Worm (Caenorhabditis elegans) whole organism, L3 larva: ENCODE results near the gene fbxa-206.

Source experiments
- R02D3.7 ChIP-seq: fragments of 150-350 bp; optimal IDR thresholded peaks from 2 replicates; lab custom pipeline; 2014; ENCODE audit warnings: missing biosample characterization, missing genetic modification characterization
- ZK546.5 ChIP-seq: sonication (generic microtip); optimal IDR thresholded peaks from 2 replicates; lab custom pipeline; 2017; ENCODE audit warnings: missing biosample characterization, missing genetic modification characterization
- aly-2 ChIP-seq: fragments of 150-350 bp; optimal IDR thresholded peaks from 2 replicates; lab custom pipeline; 2014; ENCODE audit warnings: missing biosample characterization, missing genetic modification characterization
- ama-1 ChIP-seq: fragments of 150-350 bp; optimal IDR thresholded peaks from 2 replicates; lab custom pipeline; 2018
- ceh-16 ChIP-seq: sonication (generic microtip); optimal IDR thresholded peaks from 2 replicates; lab custom pipeline; 2017; ENCODE audit warnings: missing biosample characterization, missing genetic modification characterization
- ceh-28 ChIP-seq: fragments of 150-350 bp; optimal IDR thresholded peaks from 2 replicates; lab custom pipeline; 2014; ENCODE audit warnings: missing biosample characterization, missing genetic modification reagents, missing genetic modification characterization
- ceh-82 ChIP-seq: fragments of 150-350 bp; optimal IDR thresholded peaks from 2 replicates; lab custom pipeline; 2014; ENCODE audit warnings: missing biosample characterization, missing genetic modification characterization
- ceh-9 ChIP-seq: sonication (generic microtip); optimal IDR thresholded peaks from 2 replicates; lab custom pipeline; 2018; ENCODE audit warnings: missing biosample characterization, missing genetic modification characterization
- daf-12 ChIP-seq: fragments of 150-350 bp; optimal IDR thresholded peaks from 2 replicates; lab custom pipeline; 2014; ENCODE audit warnings: missing biosample characterization, missing genetic modification reagents, missing genetic modification characterization
- egl-27 ChIP-seq: sonication (generic microtip); optimal IDR thresholded peaks from 4 replicates; lab custom pipeline; 2017; ENCODE audit warnings: missing biosample characterization, missing genetic modification reagents, missing genetic modification characterization
- egl-5 ChIP-seq: fragments of 150-350 bp; optimal IDR thresholded peaks from 2 replicates; lab custom pipeline; 2017; ENCODE audit warnings: missing biosample characterization, missing genetic modification reagents, missing genetic modification characterization, inconsistent platforms
- elt-1 ChIP-seq: fragments of 150-350 bp; optimal IDR thresholded peaks from 2 replicates; lab custom pipeline; 2014; ENCODE audit warnings: missing biosample characterization, missing genetic modification characterization
- elt-2 ChIP-seq: sonication (generic microtip); optimal IDR thresholded peaks from 2 replicates; lab custom pipeline; 2016; ENCODE audit warnings: missing genetic modification reagents, mild to moderate bottlenecking, missing genetic modification characterization, missing compliant biosample characterization
- elt-3 ChIP-seq, 3 experiments: fragments of 150-350 bp in 1 of 3; sonication (generic microtip) in 2 of 3; optimal IDR thresholded peaks; 2 replicates in 2 of 3; 4 replicates in 1 of 3; lab custom pipeline; 2014 to 2017; ENCODE audit warnings: missing biosample characterization in 3 of 3, missing genetic modification characterization in 3 of 3
- eor-1 ChIP-seq, 2 experiments: fragments of 150-350 bp; optimal IDR thresholded peaks; 2 replicates each; lab custom pipeline; 2014 to 2018; ENCODE audit warnings: missing biosample characterization in 2 of 2, missing genetic modification characterization in 2 of 2
- fkh-10 ChIP-seq: sonication (generic microtip); optimal IDR thresholded peaks from 2 replicates; lab custom pipeline; 2017; ENCODE audit warnings: missing biosample characterization, missing genetic modification reagents, missing genetic modification characterization
- fkh-2 ChIP-seq: fragments of 150-350 bp; optimal IDR thresholded peaks from 2 replicates; lab custom pipeline; 2014; ENCODE audit warnings: missing biosample characterization, missing genetic modification reagents, missing genetic modification characterization
- fos-1 ChIP-seq: fragments of 150-350 bp; optimal IDR thresholded peaks from 2 replicates; lab custom pipeline; 2014; ENCODE audit warnings: missing biosample characterization, missing genetic modification characterization
- hmg-11 ChIP-seq: sonication (generic microtip); optimal IDR thresholded peaks from 2 replicates; lab custom pipeline; 2016; ENCODE audit warnings: missing genetic modification characterization, missing compliant biosample characterization
- jun-1 ChIP-seq: fragments of 150-350 bp; optimal IDR thresholded peaks from 2 replicates; lab custom pipeline; 2014; ENCODE audit warnings: missing biosample characterization, missing genetic modification reagents, missing genetic modification characterization
- lin-15B ChIP-seq: fragments of 150-350 bp; optimal IDR thresholded peaks from 2 replicates; lab custom pipeline; 2014; ENCODE audit warnings: missing biosample characterization, missing genetic modification characterization
- lin-39 ChIP-seq: fragments of 150-350 bp; optimal IDR thresholded peaks from 2 replicates; lab custom pipeline; 2018; ENCODE audit warnings: missing biosample characterization, missing genetic modification reagents, missing genetic modification characterization
- lsy-12 ChIP-seq: sonication (generic microtip); optimal IDR thresholded peaks from 2 replicates; lab custom pipeline; 2016; ENCODE audit warnings: mild to moderate bottlenecking, missing genetic modification characterization, missing compliant biosample characterization
- mdl-1 ChIP-seq: fragments of 150-350 bp; optimal IDR thresholded peaks from 2 replicates; lab custom pipeline; 2014; ENCODE audit warnings: missing biosample characterization, missing genetic modification characterization
- mml-1 ChIP-seq: fragments of 150-350 bp; sonication (generic microtip); optimal IDR thresholded peaks from 3 replicates; lab custom pipeline; 2014; ENCODE audit warnings: missing biosample characterization, missing genetic modification characterization
- nfya-1 ChIP-seq: sonication (generic microtip); optimal IDR thresholded peaks from 2 replicates; lab custom pipeline; 2017; ENCODE audit warnings: missing genetic modification characterization, mild to moderate bottlenecking, missing compliant biosample characterization, antibody characterized with exemption, moderate library complexity; ENCODE audit not compliant: insufficient read depth
- nhr-11 ChIP-seq: fragments of 150-350 bp; optimal IDR thresholded peaks from 2 replicates; lab custom pipeline; 2014; ENCODE audit warnings: missing biosample characterization, missing genetic modification characterization
- nhr-12 ChIP-seq: fragments of 150-350 bp; optimal IDR thresholded peaks from 2 replicates; lab custom pipeline; 2014; ENCODE audit warnings: missing biosample characterization, missing genetic modification characterization
- nhr-23 ChIP-seq: fragments of 150-350 bp; optimal IDR thresholded peaks from 2 replicates; lab custom pipeline; 2014; ENCODE audit warnings: missing biosample characterization, missing genetic modification reagents, missing genetic modification characterization
- nhr-25 ChIP-seq: sonication (generic microtip); optimal IDR thresholded peaks from 2 replicates; lab custom pipeline; 2017; ENCODE audit warnings: missing biosample characterization, missing genetic modification characterization
- nhr-28 ChIP-seq: fragments of 150-350 bp; optimal IDR thresholded peaks from 2 replicates; lab custom pipeline; 2014; ENCODE audit warnings: missing biosample characterization, missing genetic modification characterization
- nhr-43 ChIP-seq: sonication (generic microtip); optimal IDR thresholded peaks from 2 replicates; lab custom pipeline; 2016; ENCODE audit warnings: mild to moderate bottlenecking, missing genetic modification characterization, missing compliant biosample characterization; ENCODE audit not compliant: poor library complexity, severe bottlenecking
- nhr-67 ChIP-seq: fragments of 150-350 bp; optimal IDR thresholded peaks from 2 replicates; lab custom pipeline; 2014; ENCODE audit warnings: missing biosample characterization, missing genetic modification characterization
- nhr-76 ChIP-seq: fragments of 150-350 bp; sonication (generic microtip); optimal IDR thresholded peaks from 5 replicates; lab custom pipeline; 2014; ENCODE audit warnings: missing biosample characterization, missing genetic modification characterization
- nhr-77 ChIP-seq: fragments of 150-350 bp; optimal IDR thresholded peaks from 2 replicates; lab custom pipeline; 2014; ENCODE audit warnings: missing biosample characterization, missing genetic modification characterization
- pha-4 ChIP-seq: fragments of 150-350 bp; optimal IDR thresholded peaks from 2 replicates; lab custom pipeline; 2014; ENCODE audit warnings: missing biosample characterization, missing genetic modification reagents, missing genetic modification characterization
- pqm-1 ChIP-seq: fragments of 150-350 bp; optimal IDR thresholded peaks from 2 replicates; lab custom pipeline; 2017; ENCODE audit warnings: missing biosample characterization, missing genetic modification characterization, inconsistent platforms
- sea-2 ChIP-seq: fragments of 150-350 bp; sonication (generic microtip); optimal IDR thresholded peaks from 4 replicates; lab custom pipeline; 2014; ENCODE audit warnings: missing biosample characterization, missing genetic modification reagents, missing genetic modification characterization
- skn-1 ChIP-seq: fragments of 150-350 bp; optimal IDR thresholded peaks from 2 replicates; lab custom pipeline; 2014; ENCODE audit warnings: missing biosample characterization, missing genetic modification characterization
- snpc-4 ChIP-seq: fragments of 150-350 bp; optimal IDR thresholded peaks from 2 replicates; lab custom pipeline; 2014; ENCODE audit warnings: missing biosample characterization, missing genetic modification characterization
- tbx-2 ChIP-seq: sonication (generic microtip); optimal IDR thresholded peaks from 2 replicates; lab custom pipeline; 2016; ENCODE audit warnings: mild to moderate bottlenecking, missing genetic modification characterization, missing compliant biosample characterization
- unc-39 ChIP-seq: sonication (generic microtip); optimal IDR thresholded peaks from 4 replicates; lab custom pipeline; 2017; ENCODE audit warnings: missing biosample characterization, missing genetic modification characterization
- unc-62 ChIP-seq: fragments of 150-350 bp; sonication (generic microtip); optimal IDR thresholded peaks from 4 replicates; lab custom pipeline; 2014; ENCODE audit warnings: missing biosample characterization, missing genetic modification reagents, missing genetic modification characterization
- zag-1 ChIP-seq: fragments of 150-350 bp; optimal IDR thresholded peaks from 2 replicates; lab custom pipeline; 2014; ENCODE audit warnings: missing biosample characterization, missing genetic modification characterization
- ztf-11 ChIP-seq: fragments of 150-350 bp; optimal IDR thresholded peaks from 2 replicates; lab custom pipeline; 2014; ENCODE audit warnings: missing biosample characterization, missing genetic modification characterization
- ztf-4 ChIP-seq: fragments of 150-350 bp; optimal IDR thresholded peaks from 2 replicates; lab custom pipeline; 2014; ENCODE audit warnings: missing biosample characterization, missing genetic modification characterization

fbxa-206 gene

DNA sequence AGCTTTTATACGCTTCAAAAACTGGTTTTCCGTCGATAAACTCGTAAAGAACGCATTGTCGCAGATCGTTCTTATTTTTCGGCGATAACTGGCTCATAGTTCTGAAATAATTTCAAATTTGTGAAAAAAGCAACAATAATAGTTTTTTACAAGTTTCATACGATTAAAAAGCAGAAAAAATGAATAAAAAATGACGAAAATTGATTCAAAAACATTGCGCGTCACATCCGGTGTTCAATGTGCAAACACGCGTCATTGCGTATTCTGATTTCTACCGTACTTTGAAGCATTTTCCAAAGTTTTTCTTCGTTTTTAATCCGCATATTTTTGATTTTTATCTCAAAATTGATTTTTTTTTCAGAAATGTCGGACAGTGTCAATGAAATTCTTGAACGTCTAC is at the start of gene fbxa-206, which contains the start of gene Y102A5C.2:
Gene fbxa-206, minus strand, starts transcription at position 101 of the 400 bp plus-strand sequence.
Gene Y102A5C.2, plus strand, starts transcription at position 354 of the 400 bp plus-strand sequence.
- no peak for TF ChIP-seq nhr-28 (tag; lab: Kevin White, UChicago)
- no peak for TF ChIP-seq lin-15B (tag; lab: Kevin White, UChicago)
- no peak for TF ChIP-seq mml-1 (tag; lab: Kevin White, UChicago)
- no peak for TF ChIP-seq egl-5 (tag; lab: Kevin White, UChicago)
- no peak for TF ChIP-seq lsy-12 (tag; lab: Kevin White, UChicago)
- TF ChIP-seq hmg-11: no peak
- no peak for TF ChIP-seq unc-39 (tag; lab: Kevin White, UChicago)
- TF ChIP-seq ZK546.5 (tag; lab: Kevin White, UChicago): no peak
- TF ChIP-seq ceh-9: no peak
- no peak for TF ChIP-seq elt-2 (tag; lab: Kevin White, UChicago)
- TF ChIP-seq nfya-1 (tag; lab: Kevin White, UChicago): no peak
- no peak for TF ChIP-seq egl-27 (tag; lab: Kevin White, UChicago)

DNA sequence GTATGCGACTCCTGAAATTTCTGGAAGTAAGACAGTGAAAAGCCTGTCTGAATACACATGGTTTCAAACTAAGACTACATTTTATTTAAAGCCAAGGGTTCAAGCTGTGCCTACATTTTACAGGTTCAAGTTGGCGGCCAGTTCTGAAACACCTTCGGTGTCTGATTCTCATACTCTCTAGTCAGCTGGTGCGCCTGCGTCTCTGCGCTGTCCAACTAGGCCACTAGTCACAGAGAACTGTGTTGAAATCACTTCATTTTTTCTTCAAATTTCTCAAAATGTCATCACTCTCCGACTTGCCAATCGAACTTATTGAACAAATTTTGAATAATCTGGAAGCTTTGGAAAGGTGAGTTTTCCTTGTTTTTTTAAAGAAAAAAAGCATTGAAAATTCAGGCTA is 48.4 kb upstream of the fbxa-206 start, which contains the start of gene fbxa-90:
Gene fbxa-90, plus strand, starts transcription at position 179 of the 400 bp plus-strand sequence.
- no peak for TF ChIP-seq elt-3 (tag; optimal IDR thresholded peaks at IDR 0.05; lab: Kevin White, UChicago)
- TF ChIP-seq lin-39 (tag; lab: Kevin White, UChicago): no peak
- TF ChIP-seq ztf-11 (tag; lab: Kevin White, UChicago): no peak
- TF ChIP-seq pqm-1 (tag; lab: Kevin White, UChicago): no peak
- no peak for TF ChIP-seq fkh-2 (tag; lab: Kevin White, UChicago)
- no peak for TF ChIP-seq mml-1 (tag; lab: Kevin White, UChicago)
- no peak for TF ChIP-seq ceh-28 (tag; lab: Kevin White, UChicago)
- no peak for TF ChIP-seq nhr-77
- no peak for TF ChIP-seq nhr-28 (tag; lab: Kevin White, UChicago)
- TF ChIP-seq aly-2 (tag; lab: Kevin White, UChicago): no peak
- TF ChIP-seq egl-5 (tag; lab: Kevin White, UChicago): no peak
- no peak for TF ChIP-seq unc-62 (GFP tag; lab: Kevin White, UChicago)
- no peak for TF ChIP-seq zag-1
- TF ChIP-seq pha-4: no peak
- TF ChIP-seq snpc-4 (tag; lab: Kevin White, UChicago): no peak
- TF ChIP-seq skn-1: no peak
- no peak for TF ChIP-seq tbx-2

DNA sequence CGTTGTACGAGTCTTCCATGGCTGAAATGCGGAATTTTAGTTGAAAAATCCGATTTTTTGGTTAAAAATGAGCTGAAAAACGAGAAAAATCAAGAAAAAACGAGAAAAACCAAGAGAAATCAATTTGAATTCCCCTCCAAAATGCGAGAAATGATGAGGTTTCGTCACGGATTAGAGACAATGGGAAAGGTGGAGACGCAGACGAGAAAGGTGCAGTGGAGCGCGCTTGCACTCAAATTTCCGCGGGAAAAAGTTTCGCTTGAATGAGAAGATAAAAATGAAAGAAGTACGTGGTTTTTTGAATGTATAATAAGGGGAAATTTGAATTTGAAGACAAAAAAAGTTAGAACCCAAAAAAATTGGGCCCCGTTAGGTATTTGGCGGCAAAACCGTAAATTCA is 47.4 kb upstream of the fbxa-206 start, which contains the start of gene efl-1:
Gene efl-1, minus strand, starts transcription at position 21 of the 400 bp plus-strand sequence.
- TF ChIP-seq elt-3 (tag; optimal IDR thresholded peaks at IDR 0.05; lab: Kevin White, UChicago) (no peak), nhr-67 (tag; lab: Kevin White, UChicago) (no peak), lin-15B (tag; lab: Kevin White, UChicago) (peak; percentile 94), daf-12 (no peak), lsy-12 (tag; lab: Kevin White, UChicago) (peak; percentile 47), ZK546.5 (tag; lab: Kevin White, UChicago) (no peak), eor-1 (tag; optimal IDR thresholded peaks at IDR 0.05; lab: Kevin White, UChicago) (no peak), elt-1 (tag; lab: Kevin White, UChicago) (no peak), elt-2 (tag; lab: Kevin White, UChicago) (peak; percentile 64), unc-62 (GFP tag; lab: Kevin White, UChicago) (peak; percentile 35), ceh-28 (tag; lab: Kevin White, UChicago) (peak; percentile 82), nfya-1 (tag; lab: Kevin White, UChicago) (peak; percentile 92), nhr-25 (tag; lab: Kevin White, UChicago) (peak; percentile 87), egl-5 (tag; lab: Kevin White, UChicago) (peak; percentile 97), zag-1 (no peak), tbx-2 (peak; percentile 64), pha-4 (peak; percentile 93), nhr-12 (no peak), mml-1 (tag; lab: Kevin White, UChicago) (no peak), snpc-4 (tag; lab: Kevin White, UChicago) (peak; percentile 93), nhr-76 (tag; lab: Kevin White, UChicago) (no peak), nhr-23 (peak; percentile 94), aly-2 (tag; lab: Kevin White, UChicago) (no peak), egl-27 (tag; lab: Kevin White, UChicago) (no peak), R02D3.7 (tag; lab: Kevin White, UChicago) (peak; percentile 81), pqm-1 (tag; lab: Kevin White, UChicago) (peak; percentile 78), ceh-9 (no peak), nhr-11 (no peak), ama-1 (lab: Kevin White, UChicago) (peak; percentile 63), lin-39 (tag; lab: Kevin White, UChicago) (peak; percentile 92), ztf-4 (tag; lab: Kevin White, UChicago) (no peak), nhr-43 (tag; lab: Kevin White, UChicago) (no peak), jun-1 (tag; lab: Kevin White, UChicago) (peak; percentile 67), fkh-2 (tag; lab: Kevin White, UChicago) (no peak), fos-1 (tag; lab: Kevin White, UChicago) (peak; percentile 7), sea-2 (GFP tag; lab: Kevin White, UChicago) (no peak), hmg-11 (peak; percentile 50), ceh-16 (no peak), ztf-11 (tag; lab: Kevin White, UChicago) (no peak), unc-39 (tag; lab: Kevin White, UChicago) (no peak), fkh-10 (GFP tag; lab: Kevin White, UChicago) (peak; percentile 83), ceh-82 (tag; lab: Kevin White, UChicago) (peak; percentile 85), mdl-1 (tag; lab: Kevin White, UChicago) (no peak)
